Fruit fly (Drosophila melanogaster) whole organism, embryonic: ENCODE measurements around the gene meigo.

Experiments
- Atf3 ChIP-seq: fragments of 200-800 bp; sonication (Bioruptor generic); optimal IDR thresholded peaks from 3 replicates; lab custom pipeline; 2016; ENCODE audit warnings: missing biosample characterization, missing genetic modification characterization
- CG10543 ChIP-seq: fragments of 200-800 bp; sonication (Bioruptor generic); optimal IDR thresholded peaks from 3 replicates; lab custom pipeline; 2017; ENCODE audit warnings: missing biosample characterization, mild to moderate bottlenecking, missing genetic modification characterization, moderate library complexity
- CG12744 ChIP-seq: fragments of 200-800 bp; sonication (Bioruptor generic); optimal IDR thresholded peaks from 2 replicates; lab custom pipeline; 2016; ENCODE audit warnings: missing biosample characterization, missing genetic modification characterization
- CG12769 ChIP-seq: fragments of 200-800 bp; sonication (Bioruptor generic); optimal IDR thresholded peaks from 2 replicates; lab custom pipeline; 2019; ENCODE audit warnings: missing biosample characterization, mild to moderate bottlenecking, missing genetic modification characterization, moderate library complexity
- CG13296 ChIP-seq: fragments of 200-800 bp; sonication (Bioruptor generic); optimal IDR thresholded peaks from 3 replicates; lab custom pipeline; 2018; ENCODE audit warnings: missing biosample characterization, mild to moderate bottlenecking, missing genetic modification characterization
- CG13624 ChIP-seq: fragments of 200-800 bp; sonication (Bioruptor generic); optimal IDR thresholded peaks from 2 replicates; lab custom pipeline; 2016; ENCODE audit warnings: missing biosample characterization, missing genetic modification characterization
- CG17361 ChIP-seq: fragments of 200-800 bp; sonication (Bioruptor generic); IDR thresholded peaks from 3 replicates; pipeline ENCODE4 v1.3.6; 2022; ENCODE audit warnings: missing biosample characterization, missing genetic modification characterization
- CG18262 ChIP-seq: fragments of 200-800 bp; optimal IDR thresholded peaks from 3 replicates; lab custom pipeline; 2019; ENCODE audit warnings: missing biosample characterization, mild to moderate bottlenecking, missing genetic modification characterization, moderate library complexity
- CG31441 ChIP-seq: fragments of 200-800 bp; sonication (Bioruptor generic); IDR thresholded peaks from 2 replicates; pipeline ENCODE4 v1.3.6; 2022; ENCODE audit warnings: missing biosample characterization, missing genetic modification characterization
- CG3281 ChIP-seq: fragments of 200-800 bp; sonication (Bioruptor generic); optimal IDR thresholded peaks from 3 replicates; lab custom pipeline; 2017; ENCODE audit warnings: missing biosample characterization, mild to moderate bottlenecking, missing genetic modification characterization
- CG4282 ChIP-seq: fragments of 200-800 bp; sonication (Bioruptor generic); optimal IDR thresholded peaks from 2 replicates; lab custom pipeline; 2016; ENCODE audit warnings: missing biosample characterization, missing genetic modification characterization
- CG4854 ChIP-seq: fragments of 200-800 bp; sonication (Bioruptor generic); optimal IDR thresholded peaks from 2 replicates; lab custom pipeline; 2016; ENCODE audit warnings: missing biosample characterization, missing genetic modification characterization, inconsistent platforms
- CG5953 ChIP-seq: fragments of 200-800 bp; sonication (Bioruptor generic); IDR thresholded peaks from 2 replicates; pipeline ENCODE4 v1.3.6; 2022; ENCODE audit warnings: missing biosample characterization, missing genetic modification characterization
- CG7987 ChIP-seq: fragments of 200-800 bp; sonication (Bioruptor generic); optimal IDR thresholded peaks from 2 replicates; lab custom pipeline; 2018; ENCODE audit warnings: missing biosample characterization, mild to moderate bottlenecking, missing genetic modification characterization, moderate library complexity
- CG8089 ChIP-seq: fragments of 200-800 bp; sonication (Bioruptor generic); optimal IDR thresholded peaks from 3 replicates; lab custom pipeline; 2016; ENCODE audit warnings: missing biosample characterization, missing genetic modification characterization
- CG8924 ChIP-seq: fragments of 200-800 bp; optimal IDR thresholded peaks from 3 replicates; lab custom pipeline; 2019; ENCODE audit warnings: missing biosample characterization, mild to moderate bottlenecking, missing genetic modification characterization, moderate library complexity
- CG9817 ChIP-seq: fragments of 200-800 bp; sonication (Bioruptor generic); optimal IDR thresholded peaks from 2 replicates; lab custom pipeline; 2018; ENCODE audit warnings: missing biosample characterization, mild to moderate bottlenecking, missing genetic modification characterization, moderate library complexity
- CoRest ChIP-seq: fragments of 200-800 bp; sonication (Bioruptor generic); optimal IDR thresholded peaks from 3 replicates; lab custom pipeline; 2018; ENCODE audit warnings: missing biosample characterization, mild to moderate bottlenecking, missing genetic modification characterization, moderate library complexity
- Dp ChIP-seq: fragments of 200-800 bp; sonication (Bioruptor generic); optimal IDR thresholded peaks from 2 replicates; lab custom pipeline; 2018; ENCODE audit warnings: missing biosample characterization, mild to moderate bottlenecking, missing genetic modification characterization, moderate library complexity
- Ets97D ChIP-seq: fragments of 200-800 bp; sonication (Bioruptor generic); optimal IDR thresholded peaks from 3 replicates; lab custom pipeline; 2016; ENCODE audit warnings: missing biosample characterization, missing genetic modification characterization
- Fer3 ChIP-seq: fragments of 200-800 bp; sonication (Bioruptor generic); optimal IDR thresholded peaks from 2 replicates; lab custom pipeline; 2018; ENCODE audit warnings: missing biosample characterization, mild to moderate bottlenecking, missing genetic modification characterization, moderate library complexity
- Hand ChIP-seq: fragments of 200-800 bp; sonication (Bioruptor generic); optimal IDR thresholded peaks from 2 replicates; lab custom pipeline; 2017; ENCODE audit warnings: mild to moderate bottlenecking, missing biosample characterization, missing genetic modification reagents, missing genetic modification characterization
- NC2α ChIP-seq: fragments of 200-800 bp; sonication (Bioruptor generic); optimal IDR thresholded peaks from 2 replicates; lab custom pipeline; 2016; ENCODE audit warnings: missing biosample characterization, missing genetic modification characterization
- NFAT ChIP-seq: fragments of 200-800 bp; sonication (Bioruptor generic); IDR thresholded peaks from 2 replicates; pipeline ENCODE4 v1.3.6; 2022; ENCODE audit warnings: missing biosample characterization, missing genetic modification characterization
- Pdp1 ChIP-seq, 2 experiments: fragments of 200-800 bp; sonication (Bioruptor generic); optimal IDR thresholded peaks; 3 replicates each; lab custom pipeline; 2016; ENCODE audit warnings: missing biosample characterization in 2 of 2, missing genetic modification characterization in 2 of 2, mild to moderate bottlenecking in 1 of 2, moderate library complexity in 1 of 2
- Rfx ChIP-seq: fragments of 200-800 bp; sonication (Bioruptor generic); IDR thresholded peaks from 2 replicates; pipeline ENCODE4 v1.3.6; 2022; ENCODE audit warnings: missing biosample characterization, missing genetic modification characterization
- Six4 ChIP-seq: fragments of 200-800 bp; sonication (Bioruptor generic); optimal IDR thresholded peaks from 2 replicates; lab custom pipeline; 2016; ENCODE audit warnings: missing biosample characterization, missing genetic modification characterization
- Sox100B ChIP-seq: fragments of 200-800 bp; sonication (Bioruptor generic); optimal IDR thresholded peaks from 3 replicates; lab custom pipeline; 2018; ENCODE audit warnings: missing biosample characterization, mild to moderate bottlenecking, missing genetic modification characterization
- Trl ChIP-seq, 3 experiments: fragments of >200 bp in 2 of 3; fragments of 200-800 bp in 1 of 3; sonication (Bioruptor generic) in 1 of 3; optimal IDR thresholded peaks; 2 replicates in 1 of 3; 3 replicates in 2 of 3; lab custom pipeline; 2016 to 2017; ENCODE audit warnings: missing biosample characterization in 1 of 3, missing genetic modification characterization in 1 of 3
- chif ChIP-seq, 2 experiments: fragments of 200-800 bp; sonication (Bioruptor generic); optimal IDR thresholded peaks; 3 replicates each; lab custom pipeline; 2016; ENCODE audit warnings: missing biosample characterization in 2 of 2, missing genetic modification characterization in 2 of 2
- cwo ChIP-seq: fragments of 200-800 bp; sonication (Bioruptor generic); optimal IDR thresholded peaks from 3 replicates; lab custom pipeline; 2017; ENCODE audit warnings: missing biosample characterization, missing genetic modification characterization, mild to moderate bottlenecking, moderate library complexity, missing genetic modification reagents
- dan ChIP-seq: fragments of 200-800 bp; sonication (Bioruptor generic); IDR thresholded peaks from 2 replicates; pipeline ENCODE4 v1.3.6; 2022; ENCODE audit warnings: missing biosample characterization, missing genetic modification characterization
- dmrt99B ChIP-seq: fragments of 200-800 bp; sonication (Bioruptor generic); optimal IDR thresholded peaks from 2 replicates; lab custom pipeline; 2018; ENCODE audit warnings: missing biosample characterization, mild to moderate bottlenecking, missing genetic modification characterization, moderate library complexity
- esg ChIP-seq: fragments of 200-800 bp; sonication (Bioruptor generic); conservative IDR thresholded peaks from 2 replicates; pipeline ENCODE4 v1.3.6; 2022; ENCODE audit warnings: missing biosample characterization, missing genetic modification characterization
- fd96Cb ChIP-seq: fragments of 200-800 bp; sonication (Bioruptor generic); optimal IDR thresholded peaks from 2 replicates; lab custom pipeline; 2018; ENCODE audit warnings: missing biosample characterization, mild to moderate bottlenecking, missing genetic modification characterization, moderate library complexity
- klu ChIP-seq: fragments of 200-800 bp; sonication (Bioruptor generic); IDR thresholded peaks from 2 replicates; pipeline ENCODE4 v1.3.6; 2022; ENCODE audit warnings: missing biosample characterization, missing genetic modification characterization
- lilli ChIP-seq: fragments of 200-800 bp; sonication (Bioruptor generic); optimal IDR thresholded peaks from 3 replicates; lab custom pipeline; 2016; ENCODE audit warnings: missing biosample characterization, missing genetic modification characterization
- lmd ChIP-seq: fragments of 200-800 bp; sonication (Bioruptor generic); IDR thresholded peaks from 2 replicates; pipeline ENCODE4 v1.3.6; 2022; ENCODE audit warnings: missing biosample characterization, missing genetic modification characterization
- pros ChIP-seq: fragments of 200-800 bp; sonication (Bioruptor generic); optimal IDR thresholded peaks from 3 replicates; lab custom pipeline; 2019; ENCODE audit warnings: missing biosample characterization, mild to moderate bottlenecking, missing genetic modification characterization, moderate library complexity
- pum ChIP-seq: fragments of 200-800 bp; sonication (Bioruptor generic); optimal IDR thresholded peaks from 2 replicates; lab custom pipeline; 2016; ENCODE audit warnings: missing biosample characterization, missing genetic modification characterization
- rib ChIP-seq: fragments of 200-800 bp; sonication (Bioruptor generic); IDR thresholded peaks from 2 replicates; pipeline ENCODE4 v1.3.6; 2022; ENCODE audit warnings: missing biosample characterization, missing genetic modification characterization
- sens-2 ChIP-seq: fragments of 200-800 bp; sonication (Bioruptor generic); IDR thresholded peaks from 2 replicates; pipeline ENCODE4 v1.3.6; 2022; ENCODE audit warnings: missing biosample characterization, missing genetic modification characterization
- seq ChIP-seq: fragments of 200-800 bp; sonication (Bioruptor generic); IDR thresholded peaks from 2 replicates; pipeline ENCODE4 v1.3.6; 2022; ENCODE audit warnings: missing biosample characterization, missing genetic modification characterization
- sob ChIP-seq: fragments of 200-800 bp; sonication (Bioruptor generic); IDR thresholded peaks from 2 replicates; pipeline ENCODE4 v1.3.6; 2022; ENCODE audit warnings: missing biosample characterization, missing genetic modification characterization
- sug ChIP-seq: fragments of 200-800 bp; optimal IDR thresholded peaks from 2 replicates; lab custom pipeline; 2019; ENCODE audit warnings: missing biosample characterization, mild to moderate bottlenecking, missing genetic modification characterization, moderate library complexity
- trem ChIP-seq: fragments of 200-800 bp; optimal IDR thresholded peaks from 3 replicates; lab custom pipeline; 2019; ENCODE audit warnings: missing biosample characterization, mild to moderate bottlenecking, missing genetic modification characterization, moderate library complexity
- twi ChIP-seq: fragments of 200-800 bp; optimal IDR thresholded peaks from 2 replicates; lab custom pipeline; 2019; ENCODE audit warnings: missing biosample characterization, mild to moderate bottlenecking, missing genetic modification characterization, moderate library complexity
- vvl ChIP-seq: fragments of 200-800 bp; sonication (Bioruptor generic); IDR thresholded peaks from 2 replicates; pipeline ENCODE4 v1.3.6; 2022; ENCODE audit warnings: missing biosample characterization, missing genetic modification characterization

Gene meigo

dm6 chr3R:21187394-21188392 is 49.6 kb downstream of the meigo start:
- TF ChIP-seq Ets97D (GFP tag; lab: Kevin White, UChicago) (no peak), CG7987 (GFP tag; lab: Kevin White, UChicago) (no peak), CG31441 (GFP tag; lab: Robert Waterston, UW) (peak; percentile 45; the same call in 1 of the 2 replicates), pum (peak; percentile 36), CG4282 (GFP tag; lab: Kevin White, UChicago) (no peak), CoRest (tag; lab: Kevin White, UChicago) (peak; percentile 54), NFAT (0 out of 2 replicates have a peak, but pooled peaks have one; percentile 37), Atf3 (GFP tag; lab: Kevin White, UChicago) (peak; percentile 46), CG18262 (peak; percentile 73), CG12744 (GFP tag; lab: Kevin White, UChicago) (no peak), lilli (GFP tag; lab: Kevin White, UChicago) (peak; percentile 42), dmrt99B (tag; lab: Kevin White, UChicago) (peak; percentile 55), CG17361 (GFP tag; lab: Robert Waterston, UW) (peak; percentile 80), sug (tag; lab: Kevin White, UChicago) (peak; percentile 12), Fer3 (tag; lab: Kevin White, UChicago) (peak; percentile 6), CG5953 (no peak), CG8089 (GFP tag; lab: Kevin White, UChicago) (no peak), Trl (optimal IDR thresholded peaks at IDR 0.05; lab: Kevin White, UChicago) (peak; percentile 44 to 54), Trl (GFP tag; optimal IDR thresholded peaks at IDR 0.05; lab: Kevin White, UChicago) (no peak), rib (GFP tag; lab: Robert Waterston, UW) (peak; percentile 64), CG13624 (no peak), twi (no peak), NC2α (no peak), cwo (no peak), dan (GFP tag; lab: Robert Waterston, UW) (no peak), trem (tag; lab: Kevin White, UChicago) (no peak), CG9817 (tag; lab: Kevin White, UChicago) (peak; percentile 40), Dp (GFP tag; lab: Kevin White, UChicago) (no peak), Six4 (GFP tag; lab: Kevin White, UChicago) (no peak), seq (0 out of 2 replicates have a peak, but pooled peaks have one; percentile 6), klu (GFP tag; lab: Robert Waterston, UW) (peak; percentile 54; the same call in 1 of the 2 replicates), sob (GFP tag; lab: Robert Waterston, UW) (peak; percentile 52), chif (GFP tag; optimal IDR thresholded peaks at IDR 0.05; lab: Kevin White, UChicago) (no peak), CG12769 (tag; lab: Kevin White, UChicago) (peak; percentile 48), vvl (peak; percentile 43; the same call in 1 of the 2 replicates), fd96Cb (no peak), pros (GFP tag; lab: Kevin White, UChicago) (peak; percentile 38), CG8924 (peak; percentile 11), sens-2 (GFP tag; lab: Robert Waterston, UW) (no peak), CG10543 (GFP tag; lab: Kevin White, UChicago) (peak; percentile 54), CG4854 (no peak), Pdp1 (GFP tag; optimal IDR thresholded peaks at IDR 0.05; lab: Kevin White, UChicago) (peak; percentile 47 to 97), Sox100B (peak; percentile 52), lmd (GFP tag; lab: Robert Waterston, UW) (peak; percentile 74), CG13296 (GFP tag; lab: Kevin White, UChicago) (no peak), Rfx (GFP tag; lab: Robert Waterston, UW) (peak; percentile 51; the same call in 1 of the 2 replicates), Hand (no peak), esg (GFP tag; lab: Robert Waterston, UW) (peak; percentile 15; the same call in 1 of the 2 replicates), CG3281 (GFP tag; lab: Kevin White, UChicago) (peak; percentile 49)
